Fruit fly (Drosophila melanogaster) whole organism, prepupa: ENCODE results near the gene Paris.

Experiments
- Blimp-1 ChIP-seq: fragments of 200-800 bp; sonication (Bioruptor generic); optimal IDR thresholded peaks from 3 replicates; lab custom pipeline; 2017; ENCODE audit warnings: missing biosample characterization, missing genetic modification characterization, mild to moderate bottlenecking, moderate library complexity, missing genetic modification reagents
- CG10631 ChIP-seq: fragments of 200-800 bp; sonication (Bioruptor generic); optimal IDR thresholded peaks from 2 replicates; lab custom pipeline; 2016; ENCODE audit warnings: missing biosample characterization, missing genetic modification characterization
- CG10669 ChIP-seq: fragments of 200-800 bp; sonication (Bioruptor generic); optimal IDR thresholded peaks from 3 replicates; lab custom pipeline; 2018; ENCODE audit warnings: missing biosample characterization, mild to moderate bottlenecking, missing genetic modification characterization, moderate library complexity
- CG11294 ChIP-seq: fragments of 200-800 bp; sonication (Bioruptor generic); IDR thresholded peaks from 2 replicates; pipeline ENCODE4 v1.3.6; 2022; ENCODE audit warnings: missing biosample characterization, missing genetic modification characterization
- CG11762 ChIP-seq: fragments of 200-800 bp; sonication (Bioruptor generic); optimal IDR thresholded peaks from 3 replicates; lab custom pipeline; 2016; ENCODE audit warnings: missing biosample characterization, missing genetic modification characterization; ENCODE audit not compliant: insufficient read depth
- CG11902 ChIP-seq: fragments of 200-800 bp; sonication (Bioruptor generic); optimal IDR thresholded peaks from 3 replicates; lab custom pipeline; 2016; ENCODE audit warnings: missing biosample characterization, missing genetic modification characterization
- CG15336 ChIP-seq: fragments of 200-800 bp; sonication (Bioruptor generic); IDR thresholded peaks from 2 replicates; pipeline ENCODE4 v1.3.6; 2022; ENCODE audit warnings: missing biosample characterization, missing genetic modification characterization
- CG1621 ChIP-seq: fragments of 200-800 bp; sonication (Bioruptor generic); optimal IDR thresholded peaks from 3 replicates; lab custom pipeline; 2018; ENCODE audit warnings: missing biosample characterization, mild to moderate bottlenecking, missing genetic modification characterization
- CG16779 ChIP-seq: fragments of 200-800 bp; sonication (Bioruptor generic); optimal IDR thresholded peaks from 3 replicates; lab custom pipeline; 2017; ENCODE audit warnings: missing biosample characterization, mild to moderate bottlenecking, missing genetic modification characterization
- CG3032 ChIP-seq: fragments of 200-800 bp; optimal IDR thresholded peaks from 2 replicates; lab custom pipeline; 2019; ENCODE audit warnings: missing biosample characterization, mild to moderate bottlenecking, missing genetic modification characterization, moderate library complexity
- CG31627 ChIP-seq: fragments of 200-800 bp; sonication (Bioruptor generic); optimal IDR thresholded peaks from 3 replicates; lab custom pipeline; 2016; ENCODE audit warnings: missing biosample characterization, missing genetic modification characterization
- CG32006 ChIP-seq: fragments of 200-800 bp; sonication (Bioruptor generic); optimal IDR thresholded peaks from 3 replicates; lab custom pipeline; 2017; ENCODE audit warnings: missing biosample characterization, mild to moderate bottlenecking, missing genetic modification characterization
- CG3919 ChIP-seq: fragments of 200-800 bp; sonication (Bioruptor generic); optimal IDR thresholded peaks from 3 replicates; lab custom pipeline; 2016; ENCODE audit warnings: missing biosample characterization, missing genetic modification characterization
- CG4318 ChIP-seq: fragments of 200-800 bp; sonication (Bioruptor generic); optimal IDR thresholded peaks from 3 replicates; lab custom pipeline; 2017; ENCODE audit warnings: missing biosample characterization, mild to moderate bottlenecking, missing genetic modification characterization
- CG6276 ChIP-seq: fragments of 200-800 bp; sonication (Bioruptor generic); optimal IDR thresholded peaks from 2 replicates; lab custom pipeline; 2017; ENCODE audit warnings: missing biosample characterization, mild to moderate bottlenecking, missing genetic modification characterization
- CG7368 ChIP-seq: fragments of 200-800 bp; sonication (Bioruptor generic); optimal IDR thresholded peaks from 3 replicates; lab custom pipeline; 2016; ENCODE audit warnings: missing biosample characterization, missing genetic modification characterization
- CG8119 ChIP-seq: fragments of 200-800 bp; sonication (Bioruptor generic); IDR thresholded peaks from 3 replicates; pipeline ENCODE4 v1.3.6; 2022; ENCODE audit warnings: missing biosample characterization, missing genetic modification characterization
- CG8319 ChIP-seq: fragments of 200-800 bp; sonication (Bioruptor generic); optimal IDR thresholded peaks from 3 replicates; lab custom pipeline; 2016; ENCODE audit warnings: missing biosample characterization, missing genetic modification characterization
- CG8632 ChIP-seq: fragments of 200-800 bp; sonication (Bioruptor generic); optimal IDR thresholded peaks from 3 replicates; lab custom pipeline; 2016; ENCODE audit warnings: missing biosample characterization, missing genetic modification characterization
- CG9139 ChIP-seq: fragments of 200-800 bp; sonication (Bioruptor generic); optimal IDR thresholded peaks from 3 replicates; lab custom pipeline; 2017; ENCODE audit warnings: missing biosample characterization, mild to moderate bottlenecking, missing genetic modification characterization
- Eip75B ChIP-seq: fragments of 200-800 bp; sonication (Bioruptor generic); optimal IDR thresholded peaks from 3 replicates; lab custom pipeline; 2016; ENCODE audit warnings: missing biosample characterization, missing genetic modification characterization
- Eip78C ChIP-seq: fragments of 200-800 bp; sonication (Bioruptor generic); peaks from one replicate; lab custom pipeline; 2016; ENCODE audit warnings: missing biosample characterization, missing genetic modification characterization
- Eip93F ChIP-seq: fragments of 200-800 bp; sonication (Bioruptor generic); optimal IDR thresholded peaks from 2 replicates; lab custom pipeline; 2016; ENCODE audit warnings: missing biosample characterization, mild to moderate bottlenecking, missing genetic modification characterization
- Ets21C ChIP-seq: fragments of 200-800 bp; sonication (Bioruptor generic); optimal IDR thresholded peaks from 3 replicates; lab custom pipeline; 2016; ENCODE audit warnings: missing biosample characterization, missing genetic modification characterization
- Ets96B ChIP-seq: fragments of 200-800 bp; optimal IDR thresholded peaks from 2 replicates; lab custom pipeline; 2019; ENCODE audit warnings: missing biosample characterization, mild to moderate bottlenecking, missing genetic modification characterization, moderate library complexity
- Gug ChIP-seq: fragments of 200-800 bp; sonication (Bioruptor generic); IDR thresholded peaks from 2 replicates; pipeline ENCODE4 v1.3.6; 2022; ENCODE audit warnings: missing biosample characterization, missing genetic modification characterization
- Hr39 ChIP-seq: fragments of 200-800 bp; sonication (Bioruptor generic); optimal IDR thresholded peaks from 2 replicates; lab custom pipeline; 2016; ENCODE audit warnings: missing biosample characterization, missing genetic modification characterization
- Met ChIP-seq: fragments of 200-800 bp; sonication (Bioruptor generic); optimal IDR thresholded peaks from 3 replicates; lab custom pipeline; 2016; ENCODE audit warnings: missing biosample characterization, missing genetic modification characterization
- OdsH ChIP-seq: fragments of 200-800 bp; sonication (Bioruptor generic); optimal IDR thresholded peaks from 3 replicates; lab custom pipeline; 2016; ENCODE audit warnings: missing biosample characterization, missing genetic modification characterization
- Smox ChIP-seq: fragments of 200-800 bp; sonication (Bioruptor generic); optimal IDR thresholded peaks from 3 replicates; lab custom pipeline; 2016; ENCODE audit warnings: missing biosample characterization, missing genetic modification characterization
- Sox102F ChIP-seq: fragments of 200-800 bp; sonication (Bioruptor generic); optimal IDR thresholded peaks from 2 replicates; lab custom pipeline; 2016; ENCODE audit warnings: missing biosample characterization, mild to moderate bottlenecking, missing genetic modification characterization
- Sox15 ChIP-seq: fragments of 200-800 bp; sonication (Bioruptor generic); optimal IDR thresholded peaks from 3 replicates; lab custom pipeline; 2016; ENCODE audit warnings: missing biosample characterization, missing genetic modification characterization
- acj6 ChIP-seq: fragments of 200-800 bp; sonication (Bioruptor generic); optimal IDR thresholded peaks from 3 replicates; lab custom pipeline; 2016; ENCODE audit warnings: missing biosample characterization, missing genetic modification characterization
- dac ChIP-seq: fragments of 200-800 bp; sonication (Bioruptor generic); optimal IDR thresholded peaks from 2 replicates; lab custom pipeline; 2017; ENCODE audit warnings: missing biosample characterization, mild to moderate bottlenecking, missing genetic modification characterization
- dsx ChIP-seq: fragments of 200-800 bp; optimal IDR thresholded peaks from 3 replicates; lab custom pipeline; 2019; ENCODE audit warnings: missing biosample characterization, mild to moderate bottlenecking, missing genetic modification characterization, moderate library complexity; ENCODE audit not compliant: poor library complexity, severe bottlenecking
- eg ChIP-seq: fragments of 200-800 bp; sonication (Bioruptor generic); IDR thresholded peaks from 3 replicates; pipeline ENCODE4 v1.3.6; 2022; ENCODE audit warnings: missing biosample characterization, missing genetic modification characterization
- fd59A ChIP-seq: fragments of 200-800 bp; sonication (Bioruptor generic); optimal IDR thresholded peaks from 2 replicates; lab custom pipeline; 2017; ENCODE audit warnings: missing biosample characterization, mild to moderate bottlenecking, missing genetic modification characterization, missing genetic modification reagents
- fd85E ChIP-seq: fragments of 200-800 bp; sonication (Bioruptor generic); optimal IDR thresholded peaks from 3 replicates; lab custom pipeline; 2016; ENCODE audit warnings: missing biosample characterization, missing genetic modification characterization
- fkh ChIP-seq: fragments of 200-800 bp; sonication (Bioruptor generic); optimal IDR thresholded peaks from 3 replicates; lab custom pipeline; 2017; ENCODE audit warnings: missing biosample characterization, mild to moderate bottlenecking, missing genetic modification characterization, moderate library complexity
- lz ChIP-seq: fragments of 200-800 bp; sonication (Bioruptor generic); optimal IDR thresholded peaks from 3 replicates; lab custom pipeline; 2016; ENCODE audit warnings: missing biosample characterization, missing genetic modification characterization
- net ChIP-seq: fragments of 200-800 bp; sonication (Bioruptor generic); optimal IDR thresholded peaks from 3 replicates; lab custom pipeline; 2016; ENCODE audit warnings: missing biosample characterization, missing genetic modification characterization
- pdm3 ChIP-seq: fragments of 200-800 bp; sonication (Bioruptor generic); optimal IDR thresholded peaks from 3 replicates; lab custom pipeline; 2016; ENCODE audit warnings: missing biosample characterization, missing genetic modification characterization
- salr ChIP-seq, 2 experiments: fragments of 200-800 bp; sonication (Bioruptor generic); optimal IDR thresholded peaks; 3 replicates each; lab custom pipeline; 2016 to 2018; ENCODE audit warnings: missing biosample characterization in 2 of 2, missing genetic modification characterization in 2 of 2, mild to moderate bottlenecking in 1 of 2
- spab ChIP-seq: fragments of 200-800 bp; sonication (Bioruptor generic); optimal IDR thresholded peaks from 2 replicates; lab custom pipeline; 2017; ENCODE audit warnings: missing biosample characterization, mild to moderate bottlenecking, missing genetic modification characterization, missing genetic modification reagents
- ss ChIP-seq, 2 experiments: fragments of 200-800 bp; sonication (Bioruptor generic); optimal IDR thresholded peaks; 2 replicates in 1 of 2; 3 replicates in 1 of 2; lab custom pipeline; 2017 to 2018; ENCODE audit warnings: mild to moderate bottlenecking in 2 of 2, missing biosample characterization in 2 of 2, missing genetic modification characterization in 2 of 2, moderate library complexity in 1 of 2
- svp ChIP-seq: fragments of 200-800 bp; sonication (Bioruptor generic); peaks from one replicate; lab custom pipeline; 2016; ENCODE audit warnings: missing biosample characterization, missing genetic modification characterization
- topi ChIP-seq: fragments of 200-800 bp; sonication (Bioruptor generic); optimal IDR thresholded peaks from 3 replicates; lab custom pipeline; 2016; ENCODE audit warnings: missing biosample characterization, missing genetic modification characterization
- vri ChIP-seq: fragments of 200-800 bp; sonication (Bioruptor generic); optimal IDR thresholded peaks from 3 replicates; lab custom pipeline; 2016; ENCODE audit warnings: missing biosample characterization, mild to moderate bottlenecking, missing genetic modification characterization

Paris gene

DNA sequence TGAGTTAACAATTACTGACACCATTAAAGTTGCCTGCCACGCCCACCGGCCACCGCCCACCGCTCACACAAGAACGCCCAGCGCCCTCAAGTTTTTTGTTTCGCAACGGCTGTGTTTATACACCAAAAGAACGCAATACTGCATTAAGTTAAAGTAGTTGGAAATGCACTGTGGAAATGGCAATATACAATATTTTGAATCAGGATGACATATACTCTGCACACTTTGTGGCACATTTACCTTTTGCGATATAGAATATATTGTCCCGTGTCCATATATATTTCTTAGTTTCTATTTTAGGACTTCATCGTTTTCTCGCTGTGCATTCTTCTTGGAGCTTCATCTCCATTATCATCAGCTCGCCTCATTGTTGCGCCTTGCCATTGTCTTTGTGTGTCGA is 47.3 kb upstream of the Paris start (continued):
- TF ChIP-seq CG10631, result peak; percentile 43
- TF ChIP-seq Sox15 (GFP tag; lab: Kevin White, UChicago), result peak; percentile 6
- no peak for TF ChIP-seq CG8632
- no peak for TF ChIP-seq CG16779 (tag; lab: Kevin White, UChicago)
- peak; percentile 43 for TF ChIP-seq Met (GFP tag; lab: Kevin White, UChicago)
- peak; percentile 31 for TF ChIP-seq spab (GFP tag; lab: Kevin White, UChicago)
- TF ChIP-seq dac (GFP tag; lab: Kevin White, UChicago), result no peak
- peak in 1 of 2 experiments; percentile 5 for TF ChIP-seq salr (GFP tag; optimal IDR thresholded peaks at IDR 0.05; lab: Kevin White, UChicago)
- TF ChIP-seq dsx (GFP tag; lab: Kevin White, UChicago), result peak; percentile 32
- peak; percentile 40 for TF ChIP-seq net (GFP tag; lab: Kevin White, UChicago)
- no peak for TF ChIP-seq CG8319 (GFP tag; lab: Kevin White, UChicago)
- peak; percentile 48 for TF ChIP-seq CG10669 (GFP tag; lab: Kevin White, UChicago)
- no peak for TF ChIP-seq fd85E (GFP tag; lab: Kevin White, UChicago)
- TF ChIP-seq Eip93F, result no peak
- TF ChIP-seq CG6276 (GFP tag; lab: Kevin White, UChicago), result peak; percentile 17
- peak; percentile 48 for TF ChIP-seq pdm3
- no peak for TF ChIP-seq fkh (GFP tag; lab: Kevin White, UChicago)
- TF ChIP-seq Ets96B (tag; lab: Kevin White, UChicago), result peak; percentile 62
- peak; percentile 54 for TF ChIP-seq svp (GFP tag; lab: Kevin White, UChicago)
- TF ChIP-seq lz (GFP tag; lab: Kevin White, UChicago), result peak; percentile 10
- peak; percentile 23 for TF ChIP-seq acj6 (GFP tag; lab: Kevin White, UChicago)
- no peak for TF ChIP-seq CG11294 (GFP tag; lab: Robert Waterston, UW)
- TF ChIP-seq Ets21C, result peak; percentile 23
- TF ChIP-seq CG11762 (GFP tag; lab: Kevin White, UChicago), result peak; percentile 11
- peak; percentile 50 for TF ChIP-seq OdsH
- peak; percentile 21 for TF ChIP-seq fd59A
- TF ChIP-seq Gug (GFP tag; lab: Robert Waterston, UW), result no peak

DNA sequence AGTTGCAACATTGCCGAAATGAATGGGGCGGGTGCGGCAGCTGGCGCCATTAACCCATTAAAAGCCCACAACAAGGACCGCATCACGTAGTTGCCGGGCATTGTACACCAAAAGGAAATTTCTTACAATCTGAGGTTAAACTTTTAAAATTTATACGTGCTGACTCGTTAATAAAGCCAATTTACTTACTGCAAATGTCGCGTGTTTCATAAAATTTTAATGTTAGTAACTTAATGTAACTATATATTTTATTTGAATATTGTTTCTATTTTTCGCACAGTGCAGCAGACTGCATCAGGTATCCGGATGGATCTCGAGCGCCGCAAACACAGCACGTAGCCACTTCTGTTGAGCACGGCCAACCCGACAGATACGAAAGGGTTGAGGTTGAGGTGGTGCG is 46.5 kb upstream of the Paris start:
- TF ChIP-seq eg (GFP tag; lab: Robert Waterston, UW) (peak; percentile 51; the same call in 2 of the 3 replicates), CG31627 (no peak), Hr39 (no peak), dac (GFP tag; lab: Kevin White, UChicago) (no peak), Gug (GFP tag; lab: Robert Waterston, UW) (0 out of 2 replicates have a peak, but pooled peaks have one; percentile 21), Eip75B (GFP tag; lab: Kevin White, UChicago) (peak; percentile 33), CG4318 (GFP tag; lab: Kevin White, UChicago) (peak; percentile 33), CG3032 (tag; lab: Kevin White, UChicago) (peak; percentile 59), svp (GFP tag; lab: Kevin White, UChicago) (peak; percentile 66), Sox15 (GFP tag; lab: Kevin White, UChicago) (no peak), topi (GFP tag; lab: Kevin White, UChicago) (peak; percentile 20), CG11762 (GFP tag; lab: Kevin White, UChicago) (no peak), Eip93F (no peak), CG16779 (tag; lab: Kevin White, UChicago) (peak; percentile 19), CG15336 (peak; percentile 51), CG7368 (GFP tag; lab: Kevin White, UChicago) (no peak), Eip78C (GFP tag; lab: Kevin White, UChicago) (peak; percentile 82), CG11294 (GFP tag; lab: Robert Waterston, UW) (no peak), acj6 (GFP tag; lab: Kevin White, UChicago) (peak; percentile 31), lz (GFP tag; lab: Kevin White, UChicago) (peak; percentile 24), Smox (GFP tag; lab: Kevin White, UChicago) (peak; percentile 4), net (GFP tag; lab: Kevin White, UChicago) (no peak), Ets21C (no peak), CG3919 (GFP tag; lab: Kevin White, UChicago) (peak; percentile 42), fd59A (peak; percentile 10), CG8632 (peak; percentile 32), ss (GFP tag; optimal IDR thresholded peaks at IDR 0.05; lab: Kevin White, UChicago) (peak; percentile 24 to 60), Sox102F (GFP tag; lab: Kevin White, UChicago) (no peak), Blimp-1 (GFP tag; lab: Kevin White, UChicago) (no peak), CG32006 (GFP tag; lab: Kevin White, UChicago) (peak; percentile 51), vri (GFP tag; lab: Kevin White, UChicago) (no peak), salr (GFP tag; optimal IDR thresholded peaks at IDR 0.05; lab: Kevin White, UChicago) (no peak), fkh (GFP tag; lab: Kevin White, UChicago) (no peak), CG9139 (GFP tag; lab: Kevin White, UChicago) (peak; percentile 20), CG8119 (GFP tag; lab: Robert Waterston, UW) (peak; percentile 41; the same call in 1 of the 3 replicates), CG11902 (GFP tag; lab: Kevin White, UChicago) (no peak), CG1621 (tag; lab: Kevin White, UChicago) (peak; percentile 26)
